Fruit fly (Drosophila melanogaster): Measurements from ENCODE around the gene BOD1.

BOD1 gene

DNA sequence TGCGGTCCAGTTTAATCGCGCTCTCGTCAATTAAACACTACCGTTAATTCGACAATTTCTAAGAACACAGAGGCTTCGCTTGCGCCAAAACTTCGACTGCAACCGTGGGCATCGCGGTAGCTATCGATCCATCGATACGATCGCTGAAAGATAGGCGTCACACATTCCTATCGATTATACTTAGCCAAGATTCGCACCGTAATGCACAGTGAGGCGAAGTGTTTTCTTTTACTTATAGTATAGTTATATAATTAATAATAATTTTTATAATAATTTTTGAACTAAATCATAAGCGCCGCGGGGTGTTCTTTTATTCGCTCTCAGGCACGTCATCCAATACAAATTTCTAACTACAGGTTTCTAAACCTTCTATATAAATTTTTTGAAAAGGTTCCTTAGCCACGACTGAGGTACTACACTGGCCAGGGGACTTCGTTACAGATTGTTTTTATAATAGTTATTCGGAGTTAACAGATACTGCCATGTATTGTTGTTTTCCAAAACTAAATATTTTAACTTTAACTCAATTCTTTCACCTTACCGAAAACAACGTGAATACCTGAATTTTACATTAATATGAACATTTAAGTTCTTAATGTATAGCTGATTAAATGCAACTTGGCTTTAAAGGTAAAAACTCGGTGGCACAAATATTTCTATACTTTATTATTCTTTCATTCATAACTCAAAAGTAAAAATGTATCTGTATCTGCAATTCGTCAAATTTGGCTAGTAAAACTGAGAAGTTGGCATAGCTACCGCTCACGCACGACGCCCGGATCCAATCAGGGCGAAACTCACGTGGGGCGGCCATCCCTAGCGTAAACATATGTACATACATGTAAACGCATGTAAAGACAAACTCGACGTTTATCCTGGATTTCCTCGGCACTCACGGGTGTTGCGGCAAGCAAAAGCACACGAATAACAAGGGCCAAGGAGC lies at the start of gene BOD1, which contains the start of gene NSD:
TSS of gene BOD1 (plus strand) at position 494 of the 943 bp plus-strand sequence.
TSS of gene NSD (minus strand) at position 102 of the 943 bp plus-strand sequence.
- TF ChIP-seq GATAd (GFP tag; optimal IDR thresholded peaks at IDR 0.05) (no peak), dmrt93B (GFP tag; optimal IDR thresholded peaks at IDR 0.05) (no peak), N (GFP tag; optimal IDR thresholded peaks at IDR 0.05) (no peak), lola (GFP tag; optimal IDR thresholded peaks at IDR 0.05) (no peak), woc (GFP tag; optimal IDR thresholded peaks at IDR 0.05) (no peak), Vsx2 (GFP tag; optimal IDR thresholded peaks at IDR 0.05; ENCODE audit: partially characterized antibody) (no peak), ey (GFP tag; optimal IDR thresholded peaks at IDR 0.05) (no peak), Abd-B (GFP tag; optimal IDR thresholded peaks at IDR 0.05) (no peak), Hnf4 (GFP tag; optimal IDR thresholded peaks at IDR 0.05) (no peak), tai (GFP tag; optimal IDR thresholded peaks at IDR 0.05) (no peak), Sp1 (GFP tag; optimal IDR thresholded peaks at IDR 0.05) (no peak), fru (GFP tag; optimal IDR thresholded peaks at IDR 0.05) (no peak), jim (GFP tag; optimal IDR thresholded peaks at IDR 0.05) (peak; percentile 1), sv (GFP tag; optimal IDR thresholded peaks at IDR 0.05) (peak; percentile 9), Hr83 (GFP tag; optimal IDR thresholded peaks at IDR 0.05; ENCODE audit: poor library complexity, severe bottlenecking) (peak; percentile 78), sage (GFP tag; optimal IDR thresholded peaks at IDR 0.05) (no peak), CrebA (GFP tag; optimal IDR thresholded peaks at IDR 0.05; ENCODE audit: borderline replicate concordance) (no peak), dsf (GFP tag; optimal IDR thresholded peaks at IDR 0.05; ENCODE audit: borderline replicate concordance) (no peak), Jra (GFP tag; optimal IDR thresholded peaks at IDR 0.05) (no peak), Dfd (GFP tag; optimal IDR thresholded peaks at IDR 0.05) (no peak), Hr78 (GFP tag; optimal IDR thresholded peaks at IDR 0.05) (no peak), Mio (GFP tag; optimal IDR thresholded peaks at IDR 0.05) (no peak), foxo (GFP tag; optimal IDR thresholded peaks at IDR 0.05) (peak in 1 of 2 experiments; percentile 57), Rel (GFP tag; optimal IDR thresholded peaks at IDR 0.05) (no peak), Rel (tag; optimal IDR thresholded peaks at IDR 0.05) (no peak), OdsH (GFP tag; optimal IDR thresholded peaks at IDR 0.05) (no peak), h (GFP tag; optimal IDR thresholded peaks at IDR 0.05) (peak; percentile 20), CG32264 (GFP tag; optimal IDR thresholded peaks at IDR 0.05) (no peak), HLH106 (tag; optimal IDR thresholded peaks at IDR 0.05) (peak; percentile 67), psq (GFP tag; optimal IDR thresholded peaks at IDR 0.05) (no peak), dl (GFP tag; optimal IDR thresholded peaks at IDR 0.05; ENCODE audit: insufficient read depth in 1 of 2, partially characterized antibody in 2 of 2) (no peak), CG9705 (GFP tag; optimal IDR thresholded peaks at IDR 0.05) (no peak), Myc (optimal IDR thresholded peaks at IDR 0.05) (peak; percentile 88), brk (GFP tag; optimal IDR thresholded peaks at IDR 0.05) (no peak), rgr (GFP tag; optimal IDR thresholded peaks at IDR 0.05) (peak; percentile 23), usp (GFP tag; optimal IDR thresholded peaks at IDR 0.05) (no peak), Dif (GFP tag; optimal IDR thresholded peaks at IDR 0.05; ENCODE audit: partially characterized antibody) (peak; percentile 11), pan (optimal IDR thresholded peaks at IDR 0.05) (no peak), br (GFP tag; optimal IDR thresholded peaks at IDR 0.05) (peak; percentile 13)

DNA sequence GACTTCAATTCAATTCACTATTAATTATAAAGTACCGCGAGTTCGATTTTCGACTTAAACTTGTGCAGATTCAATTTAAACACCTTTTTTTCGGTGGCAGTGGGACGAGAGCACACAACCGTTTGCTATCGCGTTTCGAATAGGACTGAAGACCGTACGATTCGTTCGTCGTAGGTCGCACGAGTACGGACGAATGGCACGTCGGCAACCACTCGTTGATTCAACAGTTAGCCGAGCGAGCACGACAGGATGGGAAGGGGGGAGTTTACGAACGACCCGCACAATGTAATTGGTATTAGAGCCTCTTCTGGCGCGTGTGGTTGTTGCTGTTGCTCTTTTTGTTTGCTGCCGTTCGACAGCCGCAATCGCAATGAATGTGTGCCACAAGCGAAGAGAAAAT lies 32.4 kb upstream of the BOD1 start, which contains the start of gene CG34353:
TSS of gene CG34353 (minus strand) at position 149 of the 400 bp plus-strand sequence.
- TF ChIP-seq Dif (GFP tag; optimal IDR thresholded peaks at IDR 0.05; ENCODE audit: partially characterized antibody) (peak; percentile 47), OdsH (GFP tag; optimal IDR thresholded peaks at IDR 0.05) (no peak), Vsx2 (GFP tag; optimal IDR thresholded peaks at IDR 0.05; ENCODE audit: partially characterized antibody) (peak; percentile 0), ey (GFP tag; optimal IDR thresholded peaks at IDR 0.05) (no peak), rgr (GFP tag; optimal IDR thresholded peaks at IDR 0.05) (no peak), dl (GFP tag; optimal IDR thresholded peaks at IDR 0.05; ENCODE audit: insufficient read depth in 1 of 2, partially characterized antibody in 2 of 2) (peak in 1 of 2 experiments; percentile 16), psq (GFP tag; optimal IDR thresholded peaks at IDR 0.05) (peak; percentile 3), Jra (GFP tag; optimal IDR thresholded peaks at IDR 0.05) (no peak), dsf (GFP tag; optimal IDR thresholded peaks at IDR 0.05; ENCODE audit: borderline replicate concordance) (no peak), CG32264 (GFP tag; optimal IDR thresholded peaks at IDR 0.05) (no peak), Dfd (GFP tag; optimal IDR thresholded peaks at IDR 0.05) (no peak)
